Fruit fly (Drosophila melanogaster) whole organism, wandering third instar larva: ENCODE measurements around the gene cert.

Source experiments
- CG32264 ChIP-seq: fragments of 200-800 bp; sonication (Bioruptor generic); optimal IDR thresholded peaks from 2 replicates; lab custom pipeline; 2016; ENCODE audit warnings: missing biosample characterization, missing genetic modification characterization
- CG9705 ChIP-seq: fragments of 200-800 bp; sonication (Bioruptor generic); optimal IDR thresholded peaks from 2 replicates; lab custom pipeline; 2018; ENCODE audit warnings: missing biosample characterization, mild to moderate bottlenecking, missing genetic modification characterization
- CrebA ChIP-seq: fragments of 200-800 bp; sonication (Bioruptor generic); optimal IDR thresholded peaks from 2 replicates; lab custom pipeline; 2016; ENCODE audit warnings: missing biosample characterization, mild to moderate bottlenecking, missing genetic modification characterization, borderline replicate concordance
- Dif ChIP-seq: fragments of 200-275, 200-300 bp; sonication (Bioruptor generic); optimal IDR thresholded peaks from 2 replicates; lab custom pipeline; 2018; ENCODE audit warnings: missing biosample characterization, missing genetic modification characterization; ENCODE audit not compliant: partially characterized antibody
- HLH106 ChIP-seq: fragments of 200-800 bp; optimal IDR thresholded peaks from 3 replicates; lab custom pipeline; 2019; ENCODE audit warnings: missing biosample characterization, mild to moderate bottlenecking, missing genetic modification characterization, moderate library complexity
- Hnf4 ChIP-seq: fragments of 200-800 bp; sonication (Bioruptor generic); optimal IDR thresholded peaks from 2 replicates; lab custom pipeline; 2016; ENCODE audit warnings: missing biosample characterization, mild to moderate bottlenecking, missing genetic modification characterization
- Hr78 ChIP-seq: fragments of >200 bp; optimal IDR thresholded peaks from 2 replicates; lab custom pipeline; 2017; ENCODE audit warnings: missing biosample characterization, missing genetic modification characterization
- Jra ChIP-seq: sonication (Bioruptor generic); optimal IDR thresholded peaks from 2 replicates; lab custom pipeline; 2016; ENCODE audit warnings: missing biosample characterization, missing genetic modification characterization
- Mio ChIP-seq: sonication (Bioruptor generic); optimal IDR thresholded peaks from 2 replicates; lab custom pipeline; 2016; ENCODE audit warnings: missing biosample characterization, missing genetic modification characterization
- Myc ChIP-seq: fragments of >200 bp; optimal IDR thresholded peaks from 2 replicates; lab custom pipeline; 2017
- N ChIP-seq: fragments of >200 bp; optimal IDR thresholded peaks from 2 replicates; lab custom pipeline; 2018; ENCODE audit warnings: missing biosample characterization, missing external identifiers, missing genetic modification characterization
- OdsH ChIP-seq: fragments of 200-800 bp; sonication (Bioruptor generic); optimal IDR thresholded peaks from 2 replicates; lab custom pipeline; 2016; ENCODE audit warnings: missing biosample characterization, mild to moderate bottlenecking, missing genetic modification characterization
- Rel ChIP-seq, 2 experiments: fragments of 200-800 bp; sonication (Bioruptor generic) in 1 of 2; optimal IDR thresholded peaks; 2 replicates in 1 of 2; 3 replicates in 1 of 2; lab custom pipeline; 2016 to 2019; ENCODE audit warnings: mild to moderate bottlenecking in 2 of 2, missing biosample characterization in 2 of 2, missing genetic modification characterization in 2 of 2, moderate library complexity in 1 of 2
- Sp1 ChIP-seq: fragments of 200-800 bp; sonication (Bioruptor generic); optimal IDR thresholded peaks from 3 replicates; lab custom pipeline; 2019; ENCODE audit warnings: missing biosample characterization, mild to moderate bottlenecking, missing genetic modification characterization, moderate library complexity
- Vsx2 ChIP-seq: fragments of 200-300, 225-300 bp; sonication (Bioruptor generic); optimal IDR thresholded peaks from 2 replicates; lab custom pipeline; 2018; ENCODE audit warnings: missing biosample characterization, missing genetic modification characterization; ENCODE audit not compliant: partially characterized antibody
- br ChIP-seq: fragments of 200-800 bp; sonication (Bioruptor generic); optimal IDR thresholded peaks from 2 replicates; lab custom pipeline; 2016; ENCODE audit warnings: missing biosample characterization, missing genetic modification characterization
- brk ChIP-seq: fragments of 200-800 bp; sonication (Bioruptor generic); optimal IDR thresholded peaks from 2 replicates; lab custom pipeline; 2016; ENCODE audit warnings: missing biosample characterization, mild to moderate bottlenecking, missing genetic modification characterization
- dmrt93B ChIP-seq: fragments of 200-800 bp; sonication (Bioruptor generic); optimal IDR thresholded peaks from 2 replicates; lab custom pipeline; 2018; ENCODE audit warnings: missing biosample characterization, mild to moderate bottlenecking, missing genetic modification characterization
- ey ChIP-seq: fragments of 200-800 bp; sonication (Bioruptor generic); optimal IDR thresholded peaks from 2 replicates; lab custom pipeline; 2016; ENCODE audit warnings: missing biosample characterization, missing genetic modification characterization
- foxo ChIP-seq, 2 experiments: fragments of 200-800 bp; sonication (Bioruptor generic); optimal IDR thresholded peaks; 2 replicates in 1 of 2; 3 replicates in 1 of 2; lab custom pipeline; 2016 to 2017; ENCODE audit warnings: missing biosample characterization in 2 of 2, missing genetic modification characterization in 2 of 2
- fru ChIP-seq: fragments of 200-800 bp; sonication (Bioruptor generic); optimal IDR thresholded peaks from 3 replicates; lab custom pipeline; 2016; ENCODE audit warnings: missing biosample characterization, mild to moderate bottlenecking, missing genetic modification characterization
- h ChIP-seq: fragments of 200-800 bp; sonication (Bioruptor generic); optimal IDR thresholded peaks from 3 replicates; lab custom pipeline; 2016; ENCODE audit warnings: missing biosample characterization, mild to moderate bottlenecking, missing genetic modification characterization
- lola ChIP-seq: fragments of >200 bp; optimal IDR thresholded peaks from 2 replicates; lab custom pipeline; 2017; ENCODE audit warnings: missing biosample characterization, missing genetic modification characterization
- pan ChIP-seq: fragments of >200 bp; optimal IDR thresholded peaks from 2 replicates; lab custom pipeline; 2017
- psq ChIP-seq: fragments of 200-800 bp; sonication (Bioruptor generic); optimal IDR thresholded peaks from 3 replicates; lab custom pipeline; 2017; ENCODE audit warnings: missing biosample characterization, mild to moderate bottlenecking, missing genetic modification characterization, moderate library complexity
- rgr ChIP-seq: fragments of 200-800 bp; sonication (Bioruptor generic); optimal IDR thresholded peaks from 3 replicates; lab custom pipeline; 2016; ENCODE audit warnings: missing biosample characterization, mild to moderate bottlenecking, missing genetic modification characterization
- sage ChIP-seq: fragments of 200-800 bp; sonication (Bioruptor generic); optimal IDR thresholded peaks from 2 replicates; lab custom pipeline; 2016; ENCODE audit warnings: missing biosample characterization, mild to moderate bottlenecking, missing genetic modification characterization
- sv ChIP-seq: fragments of 200-800 bp; sonication (Bioruptor generic); optimal IDR thresholded peaks from 3 replicates; lab custom pipeline; 2016; ENCODE audit warnings: missing biosample characterization, missing genetic modification characterization
- tai ChIP-seq: sonication (Bioruptor generic); optimal IDR thresholded peaks from 2 replicates; lab custom pipeline; 2016; ENCODE audit warnings: missing biosample characterization, missing genetic modification characterization
- usp ChIP-seq: fragments of >200 bp; optimal IDR thresholded peaks from 2 replicates; lab custom pipeline; 2017; ENCODE audit warnings: missing biosample characterization, missing genetic modification characterization
- woc ChIP-seq: sonication (Bioruptor generic); optimal IDR thresholded peaks from 2 replicates; lab custom pipeline; 2016; ENCODE audit warnings: missing biosample characterization, mild to moderate bottlenecking, missing genetic modification characterization

Gene cert

DNA sequence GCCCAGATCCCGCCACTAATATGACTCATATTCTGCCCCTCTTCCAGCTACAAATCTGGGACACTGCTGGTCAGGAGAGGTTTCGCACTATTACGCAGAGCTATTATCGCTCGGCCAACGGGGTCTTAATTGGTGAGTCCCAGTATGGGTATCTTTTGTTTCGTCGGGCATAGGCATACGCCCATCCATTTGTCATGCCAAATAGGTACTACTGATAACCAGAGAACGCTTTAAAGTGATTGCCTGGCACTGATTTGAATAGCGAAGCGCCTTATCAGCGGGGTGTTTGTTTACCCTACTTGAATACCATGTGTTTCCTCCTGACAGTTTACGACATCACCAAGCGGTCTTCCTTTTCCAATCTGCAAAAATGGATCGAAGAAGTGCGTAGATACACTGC lies 7.8 kb upstream of the cert start:
- TF ChIP-seq Jra (peak; percentile 5), sv (GFP tag; lab: Kevin White, UChicago) (no peak), Rel (GFP tag; optimal IDR thresholded peaks at IDR 0.05; lab: Kevin White, UChicago) (no peak), Rel (tag; optimal IDR thresholded peaks at IDR 0.05; lab: Kevin White, UChicago) (peak; percentile 82)

DNA sequence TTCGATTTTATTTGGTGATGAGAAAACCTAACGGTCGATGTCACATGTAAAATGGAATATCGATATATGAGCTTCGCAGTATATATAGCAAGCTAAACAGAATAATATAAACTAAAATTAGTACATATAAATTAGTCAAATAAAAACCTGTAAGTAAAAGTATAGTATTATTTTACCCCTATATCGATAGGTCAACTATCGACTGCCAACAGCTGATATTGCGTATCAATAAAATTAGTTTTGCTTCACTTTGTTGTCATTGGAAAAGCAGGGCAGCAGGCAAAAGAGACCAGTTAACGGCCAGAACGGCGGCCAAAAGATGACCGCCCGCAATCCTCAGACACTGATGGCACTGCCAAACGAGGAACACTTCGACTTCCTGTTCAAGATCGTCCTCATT lies 7.3 kb upstream of the cert start, which contains the start of gene Rab19:
Gene Rab19 (plus strand): TSS at position 78 of the 400 bp plus-strand sequence.
- TF ChIP-seq h (GFP tag; lab: Kevin White, UChicago) (no peak), Hr78 (peak; percentile 40), brk (GFP tag; lab: Kevin White, UChicago) (peak; percentile 18)

DNA sequence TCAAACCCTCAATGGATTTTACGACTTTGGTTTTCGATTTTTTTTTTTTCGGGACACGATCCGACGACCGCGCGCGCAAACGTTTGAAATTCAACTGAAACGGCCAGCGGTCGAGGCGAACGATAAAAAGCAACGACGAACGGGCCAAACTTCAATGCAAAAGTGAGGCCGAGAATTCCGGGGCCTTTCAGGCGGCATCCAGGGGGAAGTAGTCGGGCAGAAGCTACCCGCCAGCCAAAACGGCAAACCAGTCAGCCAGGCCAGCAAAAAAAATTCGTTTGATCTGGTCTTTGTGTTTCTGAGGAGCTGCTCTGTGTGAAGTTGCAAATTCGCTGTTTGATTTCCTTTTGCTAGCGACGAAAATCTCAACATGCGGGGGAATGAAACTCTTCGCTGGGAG lies 5.6 kb upstream of the cert start, which contains the start of gene CG7201:
Gene CG7201 (minus strand): TSS at position 101 of the 400 bp plus-strand sequence.
- TF ChIP-seq Rel (GFP tag; optimal IDR thresholded peaks at IDR 0.05; lab: Kevin White, UChicago) (no peak), Rel (tag; optimal IDR thresholded peaks at IDR 0.05; lab: Kevin White, UChicago) (peak; percentile 1), Hnf4 (GFP tag; lab: Kevin White, UChicago) (no peak)

DNA sequence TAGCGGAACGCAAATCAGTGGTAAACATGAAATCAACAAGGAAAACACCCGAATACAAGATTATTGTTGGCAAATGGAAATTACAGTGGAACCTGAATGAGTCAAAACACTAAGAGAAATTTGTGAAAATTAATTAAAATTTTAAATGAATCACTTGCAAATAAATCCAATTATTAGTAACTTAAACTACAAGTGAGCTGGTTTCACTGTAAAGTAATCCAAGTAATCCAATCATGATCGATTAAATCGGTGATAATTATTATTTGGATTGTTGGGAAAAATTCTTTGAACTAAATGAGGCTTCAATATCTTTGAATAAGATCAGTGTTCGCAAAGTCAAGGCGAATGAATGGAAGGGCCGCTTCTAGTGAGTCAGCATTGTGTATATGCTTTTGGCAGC lies 1.3 kb downstream of the cert start:
- TF ChIP-seq Dif = no peak
- TF ChIP-seq Sp1 (GFP tag; lab: Kevin White, UChicago) = no peak
- TF ChIP-seq CG32264 (GFP tag; lab: Kevin White, UChicago) = no peak
- no peak for TF ChIP-seq Rel (GFP tag; optimal IDR thresholded peaks at IDR 0.05; lab: Kevin White, UChicago)
- TF ChIP-seq Rel (tag; optimal IDR thresholded peaks at IDR 0.05; lab: Kevin White, UChicago) = no peak
- TF ChIP-seq pan = no peak
- TF ChIP-seq ey (GFP tag; lab: Kevin White, UChicago) = peak; percentile 7
- no peak for TF ChIP-seq br (GFP tag; lab: Kevin White, UChicago)
- no peak for TF ChIP-seq rgr
- TF ChIP-seq Hnf4 (GFP tag; lab: Kevin White, UChicago) = no peak
- no peak for TF ChIP-seq Mio (GFP tag; lab: Kevin White, UChicago)
- no peak for TF ChIP-seq Vsx2 (GFP tag; lab: Kevin White, UChicago)
- no peak for TF ChIP-seq sv (GFP tag; lab: Kevin White, UChicago)
- no peak for TF ChIP-seq N (GFP tag; lab: Kevin White, UChicago)
- TF ChIP-seq sage = no peak
- TF ChIP-seq CrebA (GFP tag; lab: Kevin White, UChicago) = no peak
- no peak for TF ChIP-seq Hr78
- TF ChIP-seq lola (GFP tag; lab: Kevin White, UChicago) = no peak
- no peak for TF ChIP-seq foxo (GFP tag; optimal IDR thresholded peaks at IDR 0.05; lab: Kevin White, UChicago)
- TF ChIP-seq CG9705 (GFP tag; lab: Kevin White, UChicago) = no peak
- TF ChIP-seq OdsH = no peak
- TF ChIP-seq woc (GFP tag; lab: Kevin White, UChicago) = no peak
- peak; percentile 37 for TF ChIP-seq tai (GFP tag; lab: Kevin White, UChicago)
- TF ChIP-seq fru (GFP tag; lab: Kevin White, UChicago) = peak; percentile 52
- TF ChIP-seq HLH106 (tag; lab: Kevin White, UChicago) = no peak
- TF ChIP-seq Myc = no peak
- TF ChIP-seq dmrt93B (GFP tag; lab: Kevin White, UChicago) = no peak
- TF ChIP-seq psq (GFP tag; lab: Kevin White, UChicago) = peak; percentile 4

DNA sequence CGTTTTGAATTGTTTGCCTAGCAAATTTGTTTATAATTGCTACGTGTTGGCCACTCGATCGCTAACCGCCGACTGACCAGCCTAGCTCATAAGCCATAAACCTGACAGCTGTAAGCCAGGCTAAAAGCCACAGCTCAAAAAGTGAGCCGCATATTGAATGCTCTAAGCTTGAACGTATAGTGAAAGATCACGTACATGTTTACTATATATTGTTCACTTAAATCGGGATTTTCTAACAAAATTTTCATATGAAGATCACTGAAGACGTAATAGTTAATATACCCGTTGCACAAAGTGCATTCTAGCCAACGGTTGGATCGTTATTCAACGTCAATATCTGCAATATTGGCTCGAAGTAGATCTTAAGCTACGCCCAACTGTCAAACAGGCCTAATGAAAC lies 3.3 kb downstream of the cert start:
- no peak for TF ChIP-seq usp
- no peak for TF ChIP-seq OdsH
- no peak for TF ChIP-seq brk (GFP tag; lab: Kevin White, UChicago)
- TF ChIP-seq HLH106 (tag; lab: Kevin White, UChicago) = no peak
- no peak for TF ChIP-seq Myc
- TF ChIP-seq fru (GFP tag; lab: Kevin White, UChicago) = no peak
- no peak for TF ChIP-seq Dif
- no peak for TF ChIP-seq CrebA (GFP tag; lab: Kevin White, UChicago)
- TF ChIP-seq rgr = no peak
- TF ChIP-seq sage = no peak
- TF ChIP-seq psq (GFP tag; lab: Kevin White, UChicago) = no peak
- no peak for TF ChIP-seq sv (GFP tag; lab: Kevin White, UChicago)
- no peak for TF ChIP-seq Sp1 (GFP tag; lab: Kevin White, UChicago)
- no peak for TF ChIP-seq br (GFP tag; lab: Kevin White, UChicago)
- TF ChIP-seq woc (GFP tag; lab: Kevin White, UChicago) = no peak
